Fruit fly (Drosophila melanogaster): ENCODE results near the gene SWIP.
A peak's percentile ranks its signal among the peaks of the same experiment; 100 is the strongest.

SWIP gene

DNA sequence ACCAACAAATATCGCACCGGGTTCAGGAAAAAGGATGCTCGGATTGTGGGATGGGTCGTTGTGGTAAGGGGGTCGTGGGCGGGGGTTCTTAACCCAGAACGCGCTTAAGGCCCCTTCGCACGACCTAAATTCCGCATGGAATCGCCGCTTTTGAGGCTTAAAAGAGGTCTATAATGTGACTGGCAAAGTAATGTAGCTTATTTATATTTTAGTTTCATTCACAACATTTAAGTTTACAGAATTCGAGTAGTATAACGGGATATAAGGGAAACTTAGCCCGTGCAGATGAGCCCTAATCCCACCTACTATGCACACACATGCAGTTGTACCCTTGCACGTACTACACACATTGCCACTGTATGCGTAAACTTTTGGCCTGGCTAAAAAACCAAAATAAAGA lies 34.7 kb upstream of the SWIP start (continued):
- TF ChIP-seq CG18476 (GFP tag; optimal IDR thresholded peaks at IDR 0.05), result peak; percentile 34
- TF ChIP-seq CG10979 (tag; optimal IDR thresholded peaks at IDR 0.05), result peak; percentile 91
- peak; percentile 84 for TF ChIP-seq gcm (GFP tag; optimal IDR thresholded peaks at IDR 0.05)
- peak; percentile 59; the same call in 2 of the 3 replicates for TF ChIP-seq CG11093 (GFP tag; IDR thresholded peaks at IDR 0.05)
- no peak for TF ChIP-seq zf30C (GFP tag; optimal IDR thresholded peaks at IDR 0.05)
- peak; percentile 5 for TF ChIP-seq Hr3 (GFP tag; optimal IDR thresholded peaks at IDR 0.05)
- no peak for TF ChIP-seq Poxn (GFP tag; IDR thresholded peaks at IDR 0.05)
- TF ChIP-seq CG17186 (GFP tag; optimal IDR thresholded peaks at IDR 0.05), result peak; percentile 56
- TF ChIP-seq CG10209 (GFP tag; optimal IDR thresholded peaks at IDR 0.05), result peak; percentile 83
- TF ChIP-seq Jarid2 (GFP tag; optimal IDR thresholded peaks at IDR 0.05), result peak; percentile 22
- peak; percentile 67 for TF ChIP-seq croc (GFP tag; conservative IDR thresholded peaks at IDR 0.05)
- TF ChIP-seq CG15011 (GFP tag; optimal IDR thresholded peaks at IDR 0.05), result peak; percentile 76
- TF ChIP-seq NC2β (GFP tag; optimal IDR thresholded peaks at IDR 0.05), result peak; percentile 42
- TF ChIP-seq CG31365 (tag; optimal IDR thresholded peaks at IDR 0.05), result peak; percentile 61
- TF ChIP-seq btn (GFP tag; optimal IDR thresholded peaks at IDR 0.05), result no peak
- peak; percentile 87 for TF ChIP-seq CG12299 (tag; optimal IDR thresholded peaks at IDR 0.05)
- peak; percentile 79 for TF ChIP-seq CG15601 (tag; optimal IDR thresholded peaks at IDR 0.05)
- peak; percentile 34 for TF ChIP-seq slp2 (GFP tag; optimal IDR thresholded peaks at IDR 0.05)
- peak; percentile 51 for TF ChIP-seq YL-1 (GFP tag; optimal IDR thresholded peaks at IDR 0.05)
- TF ChIP-seq CG6765 (GFP tag; optimal IDR thresholded peaks at IDR 0.05), result peak; percentile 71
- peak in 1 of 3 experiments; percentile 86 for TF ChIP-seq lola (GFP tag; optimal IDR thresholded peaks at IDR 0.05)
- peak; percentile 21 for TF ChIP-seq tup (GFP tag; optimal IDR thresholded peaks at IDR 0.05)
- TF ChIP-seq CG31388 (GFP tag; optimal IDR thresholded peaks at IDR 0.05), result no peak
- no peak for TF ChIP-seq h (optimal IDR thresholded peaks at IDR 0.05)
- no peak for TF ChIP-seq amos (GFP tag; IDR thresholded peaks at IDR 0.05; ENCODE audit: partially characterized antibody)
- TF ChIP-seq CG9215 (GFP tag; IDR thresholded peaks at IDR 0.05), result peak; percentile 51
- peak; percentile 66 for TF ChIP-seq CG32767 (GFP tag; IDR thresholded peaks at IDR 0.05)
- peak; percentile 71 for TF ChIP-seq CG10147 (GFP tag; optimal IDR thresholded peaks at IDR 0.05)
- no peak for TF ChIP-seq tio (GFP tag; optimal IDR thresholded peaks at IDR 0.05)
- TF ChIP-seq B-H1 (GFP tag; IDR thresholded peaks at IDR 0.05), result peak; percentile 65
- TF ChIP-seq CG11456 (GFP tag; IDR thresholded peaks at IDR 0.05), result peak; percentile 80
- peak; percentile 52 for TF ChIP-seq chn (GFP tag; optimal IDR thresholded peaks at IDR 0.05)
- TF ChIP-seq CG12769 (tag; optimal IDR thresholded peaks at IDR 0.05), result peak; percentile 83
- peak; percentile 73 for TF ChIP-seq Mad (GFP tag; optimal IDR thresholded peaks at IDR 0.05)
- peak; percentile 30 for TF ChIP-seq Deaf1 (tag; optimal IDR thresholded peaks at IDR 0.05)
- TF ChIP-seq Eip74EF (GFP tag; optimal IDR thresholded peaks at IDR 0.05), result peak in 1 of 2 experiments; percentile 79
- peak; percentile 80 for TF ChIP-seq CG1529 (GFP tag; optimal IDR thresholded peaks at IDR 0.05)
- TF ChIP-seq Lim3 (GFP tag; IDR thresholded peaks at IDR 0.05), result no peak
- TF ChIP-seq slou (GFP tag; optimal IDR thresholded peaks at IDR 0.05), result no peak
- peak; percentile 96 for TF ChIP-seq CG6813 (GFP tag; optimal IDR thresholded peaks at IDR 0.05)
- TF ChIP-seq dmrt11E (tag; optimal IDR thresholded peaks at IDR 0.05), result peak; percentile 88
- peak; percentile 71 for TF ChIP-seq fd64A (GFP tag; optimal IDR thresholded peaks at IDR 0.05)
- TF ChIP-seq CG17328 (GFP tag; IDR thresholded peaks at IDR 0.05), result peak; percentile 81
- TF ChIP-seq cg (GFP tag; optimal IDR thresholded peaks at IDR 0.05), result peak; percentile 68
- peak; percentile 81 for TF ChIP-seq CG32532 (GFP tag; IDR thresholded peaks at IDR 0.05)
- peak; percentile 82 for TF ChIP-seq salm (tag; optimal IDR thresholded peaks at IDR 0.05)
- peak; percentile 12 for TF ChIP-seq CG3838 (GFP tag; optimal IDR thresholded peaks at IDR 0.05)
- peak; percentile 57 for TF ChIP-seq sug (tag; optimal IDR thresholded peaks at IDR 0.05)
- TF ChIP-seq CG13296 (GFP tag; optimal IDR thresholded peaks at IDR 0.05), result peak; percentile 83
- no peak for TF ChIP-seq Dip2 (GFP tag; IDR thresholded peaks at IDR 0.05)
- peak; percentile 60; the same call in 2 of the 3 replicates for TF ChIP-seq jigr1 (GFP tag; IDR thresholded peaks at IDR 0.05)
